Worm (Caenorhabditis elegans) whole organism, L4/young adult: ENCODE data around the gene F47F2.3.

Source experiments
- W03F9.2 ChIP-seq: fragments of 150-350 bp; optimal IDR thresholded peaks from 2 replicates; lab custom pipeline; 2014; ENCODE audit warnings: missing biosample characterization, missing genetic modification characterization
- dao-5 ChIP-seq: sonication (generic microtip); optimal IDR thresholded peaks from 2 replicates; lab custom pipeline; 2016; ENCODE audit warnings: missing genotype, missing genetic modification characterization, moderate library complexity, missing compliant biosample characterization
- him-1 ChIP-seq: sonication (generic microtip); optimal IDR thresholded peaks from 2 replicates; lab custom pipeline; 2016; ENCODE audit warnings: missing genotype, missing genetic modification reagents, missing genetic modification characterization, missing compliant biosample characterization

The F47F2.3 gene

ce11 chrX:3895577-3895976, at the start of gene F47F2.3:
F47F2.3 (minus strand) TSS chrX:3895677.
- TF ChIP-seq him-1 (tag; lab: Kevin White, UChicago) (no peak), dao-5 (tag; lab: Kevin White, UChicago) (no peak), W03F9.2 (tag; lab: Kevin White, UChicago) (no peak)

- TF ChIP-seq dao-5 (tag; lab: Kevin White, UChicago) (no peak), W03F9.2 (tag; lab: Kevin White, UChicago) (no peak), him-1 (tag; lab: Kevin White, UChicago) (no peak)
These were observed 49.6 kb upstream of the F47F2.3 start for ce11 chrX:3944961-3945587.

ce11 chrX:3944073-3944472, 48.6 kb upstream of the F47F2.3 start:
- TF ChIP-seq him-1 (tag; lab: Kevin White, UChicago) (no peak), W03F9.2 (tag; lab: Kevin White, UChicago) (no peak), dao-5 (tag; lab: Kevin White, UChicago) (no peak)

- TF ChIP-seq dao-5 (tag; lab: Kevin White, UChicago) (no peak), him-1 (tag; lab: Kevin White, UChicago) (no peak), W03F9.2 (tag; lab: Kevin White, UChicago) (no peak)
These were observed 47.7 kb upstream of the F47F2.3 start, which contains the start of gene ptp-4A2 for ce11 chrX:3943213-3943612. ptp-4A2 (minus strand) TSS chrX:3943313.

ce11 chrX:3942267-3942666, 46.8 kb upstream of the F47F2.3 start, which contains the start of gene T19D2.13:
T19D2.13 (minus strand) TSS chrX:3942367.
- no peak for TF ChIP-seq dao-5 (tag; lab: Kevin White, UChicago)
- TF ChIP-seq him-1 (tag; lab: Kevin White, UChicago), result no peak
- TF ChIP-seq W03F9.2 (tag; lab: Kevin White, UChicago), result no peak

- TF ChIP-seq W03F9.2 (tag; lab: Kevin White, UChicago) (no peak), him-1 (tag; lab: Kevin White, UChicago) (no peak), dao-5 (tag; lab: Kevin White, UChicago) (no peak)
These were observed 43.5 kb upstream of the F47F2.3 start, which contains the start of gene T19D2.3 for ce11 chrX:3938950-3939349. T19D2.3 (plus strand) TSS chrX:3939250.

ce11 chrX:3937884-3938283, 42.4 kb upstream of the F47F2.3 start:
- TF ChIP-seq him-1 (tag; lab: Kevin White, UChicago) (no peak), dao-5 (tag; lab: Kevin White, UChicago) (no peak), W03F9.2 (tag; lab: Kevin White, UChicago) (no peak)

- TF ChIP-seq dao-5 (tag; lab: Kevin White, UChicago), result no peak
- TF ChIP-seq W03F9.2 (tag; lab: Kevin White, UChicago), result no peak
- no peak for TF ChIP-seq him-1 (tag; lab: Kevin White, UChicago)
These were observed 42.0 kb upstream of the F47F2.3 start for ce11 chrX:3937483-3937882.

ce11 chrX:3932694-3933093, 37.2 kb upstream of the F47F2.3 start:
- TF ChIP-seq W03F9.2 (tag; lab: Kevin White, UChicago) (no peak), dao-5 (tag; lab: Kevin White, UChicago) (no peak), him-1 (tag; lab: Kevin White, UChicago) (no peak)

ce11 chrX:3931350-3931749, 35.9 kb upstream of the F47F2.3 start, which contains the start of gene adt-3:
adt-3 (plus strand) TSS chrX:3931650.
- TF ChIP-seq him-1 (tag; lab: Kevin White, UChicago) (no peak), W03F9.2 (tag; lab: Kevin White, UChicago) (no peak), dao-5 (tag; lab: Kevin White, UChicago) (no peak)

ce11 chrX:3925776-3926175, 30.3 kb upstream of the F47F2.3 start, which contains the start of gene T22B2.1:
T22B2.1 (plus strand) TSS chrX:3926076.
- TF ChIP-seq dao-5 (tag; lab: Kevin White, UChicago), result no peak
- no peak for TF ChIP-seq him-1 (tag; lab: Kevin White, UChicago)
- TF ChIP-seq W03F9.2 (tag; lab: Kevin White, UChicago), result no peak

- TF ChIP-seq him-1 (tag; lab: Kevin White, UChicago) (no peak), dao-5 (tag; lab: Kevin White, UChicago) (no peak), W03F9.2 (tag; lab: Kevin White, UChicago) (no peak)
These were observed 25.3 kb upstream of the F47F2.3 start for ce11 chrX:3920747-3921146.

ce11 chrX:3920101-3920500, 24.6 kb upstream of the F47F2.3 start, which contains the start of gene T22B2.2:
T22B2.2 (plus strand) TSS chrX:3920401.
- TF ChIP-seq him-1 (tag; lab: Kevin White, UChicago) (no peak), dao-5 (tag; lab: Kevin White, UChicago) (no peak), W03F9.2 (tag; lab: Kevin White, UChicago) (no peak)

ce11 chrX:3919689-3920088, 24.2 kb upstream of the F47F2.3 start:
- no peak for TF ChIP-seq him-1 (tag; lab: Kevin White, UChicago)
- TF ChIP-seq dao-5 (tag; lab: Kevin White, UChicago), result no peak
- TF ChIP-seq W03F9.2 (tag; lab: Kevin White, UChicago), result no peak
